Worm (Caenorhabditis elegans) whole organism, midembryonic: ENCODE results near the gene mcm-2.

Experiments used
- T22C8.4 ChIP-seq: fragments of 200-800 bp; sonication (Bioruptor generic); IDR thresholded peaks from 2 replicates; pipeline ENCODE4 v1.3.6; 2022; ENCODE audit warnings: missing genetic modification characterization, missing compliant biosample characterization
- cog-1 ChIP-seq: sonication (generic microtip); optimal IDR thresholded peaks from 2 replicates; lab custom pipeline; 2016; ENCODE audit warnings: missing genetic modification characterization, missing compliant biosample characterization
- flt-1 ChIP-seq: fragments of 200-800 bp; sonication (Bioruptor generic); IDR thresholded peaks from 2 replicates; pipeline ENCODE4 v1.3.6; 2022; ENCODE audit warnings: missing genetic modification characterization, missing compliant biosample characterization
- klf-2 ChIP-seq: fragments of 200-800 bp; sonication (Bioruptor generic); conservative IDR thresholded peaks from 2 replicates; pipeline ENCODE4 v1.3.6; 2022; ENCODE audit warnings: missing genetic modification reagents, missing genetic modification characterization, missing compliant biosample characterization
- med-1 ChIP-seq: sonication (generic microtip); optimal IDR thresholded peaks from 2 replicates; lab custom pipeline; 2017; ENCODE audit warnings: missing genetic modification characterization, mild to moderate bottlenecking, missing compliant biosample characterization, antibody characterized with exemption, missing genetic modification reagents; ENCODE audit not compliant: insufficient read depth
- ref-1 ChIP-seq: fragments of 200-800 bp; sonication (Bioruptor generic); conservative IDR thresholded peaks from 2 replicates; pipeline ENCODE4 v1.3.6; 2022; ENCODE audit warnings: missing genetic modification reagents, missing genetic modification characterization, missing compliant biosample characterization
- tab-1 ChIP-seq: fragments of 200-800 bp; sonication (Bioruptor generic); IDR thresholded peaks from 2 replicates; pipeline ENCODE4 v1.3.6; 2022; ENCODE audit warnings: missing genetic modification characterization, missing compliant biosample characterization
- ztf-23 ChIP-seq: fragments of 200-800 bp; sonication (Bioruptor generic); IDR thresholded peaks from 2 replicates; pipeline ENCODE4 v1.3.6; 2022; ENCODE audit warnings: missing genetic modification reagents, missing genetic modification characterization, missing compliant biosample characterization
- ztf-29 ChIP-seq: fragments of 200-800 bp; sonication (Bioruptor generic); IDR thresholded peaks from 2 replicates; pipeline ENCODE4 v1.3.6; 2022; ENCODE audit warnings: missing genetic modification reagents, missing genetic modification characterization, missing compliant biosample characterization

Gene mcm-2

ce11 chrII:12008772-12009171 is 2.3 kb upstream of the mcm-2 start, which contains the start of gene glb-29:
Gene glb-29, plus strand, starts transcription at chrII:12009072.
- TF ChIP-seq flt-1 (no peak), ztf-23 (GFP tag; lab: Robert Waterston, UW) (no peak), ref-1 (GFP tag; lab: Robert Waterston, UW) (no peak), klf-2 (GFP tag; lab: Robert Waterston, UW) (no peak), ztf-29 (GFP tag; lab: Robert Waterston, UW) (no peak), T22C8.4 (GFP tag; lab: Robert Waterston, UW) (no peak), tab-1 (GFP tag; lab: Robert Waterston, UW) (no peak), med-1 (GFP tag; lab: Kevin White, UChicago) (no peak), cog-1 (tag; lab: Kevin White, UChicago) (no peak)

- TF ChIP-seq ztf-23 (GFP tag; lab: Robert Waterston, UW) (no peak), klf-2 (GFP tag; lab: Robert Waterston, UW) (no peak), flt-1 (no peak), T22C8.4 (GFP tag; lab: Robert Waterston, UW) (no peak), cog-1 (tag; lab: Kevin White, UChicago) (no peak), tab-1 (GFP tag; lab: Robert Waterston, UW) (no peak)
Observed at ce11 chrII:12005981-12006380, 444 bp downstream of the mcm-2 start.

- no peak for TF ChIP-seq klf-2 (GFP tag; lab: Robert Waterston, UW)
- TF ChIP-seq flt-1, result no peak
- TF ChIP-seq ztf-29 (GFP tag; lab: Robert Waterston, UW), result no peak
- no peak for TF ChIP-seq ref-1 (GFP tag; lab: Robert Waterston, UW)
- no peak for TF ChIP-seq med-1 (GFP tag; lab: Kevin White, UChicago)
- TF ChIP-seq ztf-23 (GFP tag; lab: Robert Waterston, UW), result no peak
- TF ChIP-seq cog-1 (tag; lab: Kevin White, UChicago), result no peak
- TF ChIP-seq T22C8.4 (GFP tag; lab: Robert Waterston, UW), result no peak
- TF ChIP-seq tab-1 (GFP tag; lab: Robert Waterston, UW), result no peak
Observed at ce11 chrII:11998903-11999302, 7.5 kb downstream of the mcm-2 start, which contains the start of gene Y17G7B.23. Gene Y17G7B.23, plus strand, starts transcription at chrII:11999203.

ce11 chrII:11994940-11995339 is 11.5 kb downstream of the mcm-2 start:
- TF ChIP-seq ref-1 (GFP tag; lab: Robert Waterston, UW) (no peak), tab-1 (GFP tag; lab: Robert Waterston, UW) (no peak), ztf-29 (GFP tag; lab: Robert Waterston, UW) (no peak), klf-2 (GFP tag; lab: Robert Waterston, UW) (no peak), cog-1 (tag; lab: Kevin White, UChicago) (no peak), T22C8.4 (GFP tag; lab: Robert Waterston, UW) (no peak), med-1 (GFP tag; lab: Kevin White, UChicago) (no peak), ztf-23 (GFP tag; lab: Robert Waterston, UW) (no peak), flt-1 (no peak)

- no peak for TF ChIP-seq ztf-29 (GFP tag; lab: Robert Waterston, UW)
- no peak for TF ChIP-seq flt-1
- no peak for TF ChIP-seq T22C8.4 (GFP tag; lab: Robert Waterston, UW)
- no peak for TF ChIP-seq tab-1 (GFP tag; lab: Robert Waterston, UW)
- TF ChIP-seq ref-1 (GFP tag; lab: Robert Waterston, UW), result no peak
- no peak for TF ChIP-seq med-1 (GFP tag; lab: Kevin White, UChicago)
- TF ChIP-seq cog-1 (tag; lab: Kevin White, UChicago), result no peak
- TF ChIP-seq klf-2 (GFP tag; lab: Robert Waterston, UW), result no peak
- no peak for TF ChIP-seq ztf-23 (GFP tag; lab: Robert Waterston, UW)
Observed at ce11 chrII:11992701-11993100, 13.7 kb downstream of the mcm-2 start, which contains the start of gene dhps-1. Gene dhps-1, plus strand, starts transcription at chrII:11993001.

- no peak for TF ChIP-seq ztf-23 (GFP tag; lab: Robert Waterston, UW)
- no peak for TF ChIP-seq klf-2 (GFP tag; lab: Robert Waterston, UW)
- no peak for TF ChIP-seq flt-1
- TF ChIP-seq ztf-29 (GFP tag; lab: Robert Waterston, UW), result no peak
- TF ChIP-seq med-1 (GFP tag; lab: Kevin White, UChicago), result no peak
- no peak for TF ChIP-seq tab-1 (GFP tag; lab: Robert Waterston, UW)
- no peak for TF ChIP-seq T22C8.4 (GFP tag; lab: Robert Waterston, UW)
- no peak for TF ChIP-seq ref-1 (GFP tag; lab: Robert Waterston, UW)
- no peak for TF ChIP-seq cog-1 (tag; lab: Kevin White, UChicago)
Observed at ce11 chrII:11988724-11989123, 17.7 kb downstream of the mcm-2 start, which contains the start of gene Y17G7B.3. Gene Y17G7B.3, plus strand, starts transcription at chrII:11989024.

- TF ChIP-seq cog-1 (tag; lab: Kevin White, UChicago) (peak; percentile 62), ztf-29 (GFP tag; lab: Robert Waterston, UW) (no peak), ref-1 (GFP tag; lab: Robert Waterston, UW) (no peak), T22C8.4 (GFP tag; lab: Robert Waterston, UW) (no peak), tab-1 (GFP tag; lab: Robert Waterston, UW) (0 out of 2 replicates have a peak, but pooled peaks have one; percentile 8), ztf-23 (GFP tag; lab: Robert Waterston, UW) (peak; percentile 76), flt-1 (peak; percentile 63), med-1 (GFP tag; lab: Kevin White, UChicago) (no peak), klf-2 (GFP tag; lab: Robert Waterston, UW) (no peak)
Observed at ce11 chrII:11980110-11980509, 26.3 kb downstream of the mcm-2 start.

- TF ChIP-seq ztf-23 (GFP tag; lab: Robert Waterston, UW), result no peak
- TF ChIP-seq T22C8.4 (GFP tag; lab: Robert Waterston, UW), result no peak
- TF ChIP-seq tab-1 (GFP tag; lab: Robert Waterston, UW), result 0 out of 2 replicates have a peak, but pooled peaks have one; percentile 4
- no peak for TF ChIP-seq klf-2 (GFP tag; lab: Robert Waterston, UW)
- no peak for TF ChIP-seq flt-1
- no peak for TF ChIP-seq ztf-29 (GFP tag; lab: Robert Waterston, UW)
Observed at ce11 chrII:11979449-11980095, 26.9 kb downstream of the mcm-2 start, which contains the start of the genes ash-2 and Y17G7B.20. Gene ash-2, plus strand, starts transcription at chrII:11979838. Gene Y17G7B.20, minus strand, starts transcription at chrII:11979844.
